Fruit fly (Drosophila melanogaster): Measurements from ENCODE around the gene Regnase-1.

Gene Regnase-1

dm6 chr3R:20031764-20032079 is 4.1 kb downstream of the Regnase-1 start, which contains the start of gene idc (continued):
- TF ChIP-seq Aef1 (GFP tag; IDR thresholded peaks at IDR 0.05) (no peak), tll (GFP tag; optimal IDR thresholded peaks at IDR 0.05) (no peak), tx (GFP tag; optimal IDR thresholded peaks at IDR 0.05) (no peak), Jarid2 (GFP tag; optimal IDR thresholded peaks at IDR 0.05) (no peak), cad (GFP tag; optimal IDR thresholded peaks at IDR 0.05) (peak; percentile 20), CG6689 (GFP tag; IDR thresholded peaks at IDR 0.05) (no peak), CG9609 (GFP tag; optimal IDR thresholded peaks at IDR 0.05) (no peak), MBD-R2 (GFP tag; IDR thresholded peaks at IDR 0.05) (peak; percentile 59), CG2116 (GFP tag; optimal IDR thresholded peaks at IDR 0.05) (no peak), CG2678 (tag; optimal IDR thresholded peaks at IDR 0.05) (no peak), CG17829 (tag; optimal IDR thresholded peaks at IDR 0.05) (no peak), ci (GFP tag; IDR thresholded peaks at IDR 0.05) (peak; percentile 53; the same call in 2 of the 3 replicates), CG16815 (GFP tag; optimal IDR thresholded peaks at IDR 0.05) (no peak), Doc3 (GFP tag; IDR thresholded peaks at IDR 0.05; ENCODE audit: partially characterized antibody) (no peak), Bteb2 (GFP tag; optimal IDR thresholded peaks at IDR 0.05) (no peak), Hr78 (GFP tag; optimal IDR thresholded peaks at IDR 0.05) (no peak), wek (GFP tag; optimal IDR thresholded peaks at IDR 0.05) (peak; percentile 93), sens-2 (GFP tag; IDR thresholded peaks at IDR 0.05) (no peak), ash1 (GFP tag; optimal IDR thresholded peaks at IDR 0.05) (no peak), Hmr (GFP tag; optimal IDR thresholded peaks at IDR 0.05) (no peak), Hr51 (GFP tag; optimal IDR thresholded peaks at IDR 0.05) (no peak), h (optimal IDR thresholded peaks at IDR 0.05) (no peak), CG13775 (GFP tag; optimal IDR thresholded peaks at IDR 0.05) (peak; percentile 69), CG13894 (tag; optimal IDR thresholded peaks at IDR 0.05) (no peak), Taf1 (GFP tag; IDR thresholded peaks at IDR 0.05) (no peak), sim (GFP tag; IDR thresholded peaks at IDR 0.05) (no peak)

dm6 chr3R:20031043-20031763 is 4.7 kb downstream of the Regnase-1 start, which contains the start of gene trem:
trem (minus strand) TSS chr3R:20031309.
- TF ChIP-seq dmrt99B (tag; optimal IDR thresholded peaks at IDR 0.05) (no peak), Rfx (GFP tag; IDR thresholded peaks at IDR 0.05) (peak; percentile 76), TFAM (GFP tag; optimal IDR thresholded peaks at IDR 0.05) (no peak), CG1529 (GFP tag; optimal IDR thresholded peaks at IDR 0.05) (peak; percentile 38), Dll (GFP tag; IDR thresholded peaks at IDR 0.05; ENCODE audit: partially characterized antibody) (0 out of 4 replicates have a peak, but pooled peaks have one; percentile 2), Nf-YC (tag; optimal IDR thresholded peaks at IDR 0.05) (peak; percentile 69), CG10267 (tag; optimal IDR thresholded peaks at IDR 0.05) (peak; percentile 48), bab2 (GFP tag; optimal IDR thresholded peaks at IDR 0.05) (peak; percentile 1), fu2 (GFP tag; optimal IDR thresholded peaks at IDR 0.05) (peak; percentile 2), tio (GFP tag; optimal IDR thresholded peaks at IDR 0.05) (no peak), psq (GFP tag; optimal IDR thresholded peaks at IDR 0.05) (peak; percentile 61), CG4730 (GFP tag; IDR thresholded peaks at IDR 0.05) (no peak; the same call in none of the 2 replicates), CG7987 (GFP tag; optimal IDR thresholded peaks at IDR 0.05) (no peak), zfh2 (GFP tag; optimal IDR thresholded peaks at IDR 0.05) (peak; percentile 62), CG2129 (GFP tag; IDR thresholded peaks at IDR 0.05; ENCODE audit: partially characterized antibody) (no peak), CG15073 (GFP tag; optimal IDR thresholded peaks at IDR 0.05) (no peak), CG10366 (GFP tag; IDR thresholded peaks at IDR 0.05) (peak; percentile 63), Ravus (GFP tag; IDR thresholded peaks at IDR 0.05) (no peak), fru (optimal IDR thresholded peaks at IDR 0.05) (no peak), CG8290 (GFP tag; optimal IDR thresholded peaks at IDR 0.05) (peak; percentile 49), CG8290 (tag; optimal IDR thresholded peaks at IDR 0.05) (no peak), pan (optimal IDR thresholded peaks at IDR 0.05) (no peak), pan (GFP tag; optimal IDR thresholded peaks at IDR 0.05 in 1 of 2, IDR thresholded peaks at IDR 0.05 in 1 of 2) (peak in 1 of 2 experiments; percentile 69), Neu2 (GFP tag; optimal IDR thresholded peaks at IDR 0.05; ENCODE audit: borderline replicate concordance) (no peak), vfl (GFP tag; optimal IDR thresholded peaks at IDR 0.05) (no peak), CG4617 (GFP tag; optimal IDR thresholded peaks at IDR 0.05; ENCODE audit: borderline replicate concordance) (peak; percentile 21)
